Fruit fly (Drosophila melanogaster) whole organism, prepupa: ENCODE results near the gene Inx7.

Experiments
- CG10631 ChIP-seq: fragments of 200-800 bp; sonication (Bioruptor generic); optimal IDR thresholded peaks from 2 replicates; lab custom pipeline; 2016; ENCODE audit warnings: missing biosample characterization, missing genetic modification characterization
- CG10669 ChIP-seq: fragments of 200-800 bp; sonication (Bioruptor generic); optimal IDR thresholded peaks from 3 replicates; lab custom pipeline; 2018; ENCODE audit warnings: missing biosample characterization, mild to moderate bottlenecking, missing genetic modification characterization, moderate library complexity
- CG11294 ChIP-seq: fragments of 200-800 bp; sonication (Bioruptor generic); IDR thresholded peaks from 2 replicates; pipeline ENCODE4 v1.3.6; 2022; ENCODE audit warnings: missing biosample characterization, missing genetic modification characterization
- CG11902 ChIP-seq: fragments of 200-800 bp; sonication (Bioruptor generic); optimal IDR thresholded peaks from 3 replicates; lab custom pipeline; 2016; ENCODE audit warnings: missing biosample characterization, missing genetic modification characterization
- CG15336 ChIP-seq: fragments of 200-800 bp; sonication (Bioruptor generic); IDR thresholded peaks from 2 replicates; pipeline ENCODE4 v1.3.6; 2022; ENCODE audit warnings: missing biosample characterization, missing genetic modification characterization
- CG1621 ChIP-seq: fragments of 200-800 bp; sonication (Bioruptor generic); optimal IDR thresholded peaks from 3 replicates; lab custom pipeline; 2018; ENCODE audit warnings: missing biosample characterization, mild to moderate bottlenecking, missing genetic modification characterization
- CG16779 ChIP-seq: fragments of 200-800 bp; sonication (Bioruptor generic); optimal IDR thresholded peaks from 3 replicates; lab custom pipeline; 2017; ENCODE audit warnings: missing biosample characterization, mild to moderate bottlenecking, missing genetic modification characterization
- CG3032 ChIP-seq: fragments of 200-800 bp; optimal IDR thresholded peaks from 2 replicates; lab custom pipeline; 2019; ENCODE audit warnings: missing biosample characterization, mild to moderate bottlenecking, missing genetic modification characterization, moderate library complexity
- CG31627 ChIP-seq: fragments of 200-800 bp; sonication (Bioruptor generic); optimal IDR thresholded peaks from 3 replicates; lab custom pipeline; 2016; ENCODE audit warnings: missing biosample characterization, missing genetic modification characterization
- CG32006 ChIP-seq: fragments of 200-800 bp; sonication (Bioruptor generic); optimal IDR thresholded peaks from 3 replicates; lab custom pipeline; 2017; ENCODE audit warnings: missing biosample characterization, mild to moderate bottlenecking, missing genetic modification characterization
- CG34406 ChIP-seq: fragments of 200-800 bp; sonication (Bioruptor generic); optimal IDR thresholded peaks from 3 replicates; lab custom pipeline; 2016; ENCODE audit warnings: missing biosample characterization, missing genetic modification characterization
- CG4318 ChIP-seq: fragments of 200-800 bp; sonication (Bioruptor generic); optimal IDR thresholded peaks from 3 replicates; lab custom pipeline; 2017; ENCODE audit warnings: missing biosample characterization, mild to moderate bottlenecking, missing genetic modification characterization
- CG6163 ChIP-seq: fragments of 200-800 bp; sonication (Bioruptor generic); IDR thresholded peaks from 3 replicates; pipeline ENCODE4 v1.3.6; 2022; ENCODE audit warnings: missing biosample characterization, missing genetic modification characterization
- CG6276 ChIP-seq: fragments of 200-800 bp; sonication (Bioruptor generic); optimal IDR thresholded peaks from 2 replicates; lab custom pipeline; 2017; ENCODE audit warnings: missing biosample characterization, mild to moderate bottlenecking, missing genetic modification characterization
- CG6808 ChIP-seq: fragments of 200-800 bp; sonication (Bioruptor generic); optimal IDR thresholded peaks from 3 replicates; lab custom pipeline; 2017; ENCODE audit warnings: missing biosample characterization, missing genetic modification characterization, mild to moderate bottlenecking, moderate library complexity, missing genetic modification reagents
- CG6854 ChIP-seq: fragments of 200-800 bp; sonication (Bioruptor generic); optimal IDR thresholded peaks from 2 replicates; lab custom pipeline; 2017; ENCODE audit warnings: missing biosample characterization, mild to moderate bottlenecking, missing genetic modification characterization
- CG7368 ChIP-seq: fragments of 200-800 bp; sonication (Bioruptor generic); optimal IDR thresholded peaks from 3 replicates; lab custom pipeline; 2016; ENCODE audit warnings: missing biosample characterization, missing genetic modification characterization
- CG8119 ChIP-seq: fragments of 200-800 bp; sonication (Bioruptor generic); IDR thresholded peaks from 3 replicates; pipeline ENCODE4 v1.3.6; 2022; ENCODE audit warnings: missing biosample characterization, missing genetic modification characterization
- CG8319 ChIP-seq: fragments of 200-800 bp; sonication (Bioruptor generic); optimal IDR thresholded peaks from 3 replicates; lab custom pipeline; 2016; ENCODE audit warnings: missing biosample characterization, missing genetic modification characterization
- CG8632 ChIP-seq: fragments of 200-800 bp; sonication (Bioruptor generic); optimal IDR thresholded peaks from 3 replicates; lab custom pipeline; 2016; ENCODE audit warnings: missing biosample characterization, missing genetic modification characterization
- Eip78C ChIP-seq: fragments of 200-800 bp; sonication (Bioruptor generic); peaks from one replicate; lab custom pipeline; 2016; ENCODE audit warnings: missing biosample characterization, missing genetic modification characterization
- Eip93F ChIP-seq: fragments of 200-800 bp; sonication (Bioruptor generic); optimal IDR thresholded peaks from 2 replicates; lab custom pipeline; 2016; ENCODE audit warnings: missing biosample characterization, mild to moderate bottlenecking, missing genetic modification characterization
- Ets21C ChIP-seq: fragments of 200-800 bp; sonication (Bioruptor generic); optimal IDR thresholded peaks from 3 replicates; lab custom pipeline; 2016; ENCODE audit warnings: missing biosample characterization, missing genetic modification characterization
- Ets96B ChIP-seq: fragments of 200-800 bp; optimal IDR thresholded peaks from 2 replicates; lab custom pipeline; 2019; ENCODE audit warnings: missing biosample characterization, mild to moderate bottlenecking, missing genetic modification characterization, moderate library complexity
- Hr38 ChIP-seq: sonication (Bioruptor generic); optimal IDR thresholded peaks from 2 replicates; lab custom pipeline; 2016; ENCODE audit warnings: missing biosample characterization, missing genetic modification characterization
- Hr39 ChIP-seq: fragments of 200-800 bp; sonication (Bioruptor generic); optimal IDR thresholded peaks from 2 replicates; lab custom pipeline; 2016; ENCODE audit warnings: missing biosample characterization, missing genetic modification characterization
- Hr4 ChIP-seq: fragments of 200-800 bp; sonication (Bioruptor generic); optimal IDR thresholded peaks from 3 replicates; lab custom pipeline; 2016; ENCODE audit warnings: missing biosample characterization, missing genetic modification characterization
- Lpt ChIP-seq: fragments of 200-800 bp; sonication (Bioruptor generic); optimal IDR thresholded peaks from 3 replicates; lab custom pipeline; 2016; ENCODE audit warnings: missing biosample characterization, missing genetic modification characterization
- Met ChIP-seq: fragments of 200-800 bp; sonication (Bioruptor generic); optimal IDR thresholded peaks from 3 replicates; lab custom pipeline; 2016; ENCODE audit warnings: missing biosample characterization, missing genetic modification characterization
- Sox102F ChIP-seq: fragments of 200-800 bp; sonication (Bioruptor generic); optimal IDR thresholded peaks from 2 replicates; lab custom pipeline; 2016; ENCODE audit warnings: missing biosample characterization, mild to moderate bottlenecking, missing genetic modification characterization
- cyc ChIP-seq: fragments of 200-800 bp; sonication (Bioruptor generic); optimal IDR thresholded peaks from 3 replicates; lab custom pipeline; 2016; ENCODE audit warnings: missing biosample characterization, missing genetic modification characterization
- dac ChIP-seq: fragments of 200-800 bp; sonication (Bioruptor generic); optimal IDR thresholded peaks from 2 replicates; lab custom pipeline; 2017; ENCODE audit warnings: missing biosample characterization, mild to moderate bottlenecking, missing genetic modification characterization
- dsx ChIP-seq: fragments of 200-800 bp; optimal IDR thresholded peaks from 3 replicates; lab custom pipeline; 2019; ENCODE audit warnings: missing biosample characterization, mild to moderate bottlenecking, missing genetic modification characterization, moderate library complexity; ENCODE audit not compliant: poor library complexity, severe bottlenecking
- eg ChIP-seq: fragments of 200-800 bp; sonication (Bioruptor generic); IDR thresholded peaks from 3 replicates; pipeline ENCODE4 v1.3.6; 2022; ENCODE audit warnings: missing biosample characterization, missing genetic modification characterization
- esn ChIP-seq: fragments of 200-800 bp; sonication (Bioruptor generic); optimal IDR thresholded peaks from 2 replicates; lab custom pipeline; 2016; ENCODE audit warnings: missing biosample characterization, mild to moderate bottlenecking, missing genetic modification characterization, moderate library complexity
- fd59A ChIP-seq: fragments of 200-800 bp; sonication (Bioruptor generic); optimal IDR thresholded peaks from 2 replicates; lab custom pipeline; 2017; ENCODE audit warnings: missing biosample characterization, mild to moderate bottlenecking, missing genetic modification characterization, missing genetic modification reagents
- fd85E ChIP-seq: fragments of 200-800 bp; sonication (Bioruptor generic); optimal IDR thresholded peaks from 3 replicates; lab custom pipeline; 2016; ENCODE audit warnings: missing biosample characterization, missing genetic modification characterization
- fkh ChIP-seq: fragments of 200-800 bp; sonication (Bioruptor generic); optimal IDR thresholded peaks from 3 replicates; lab custom pipeline; 2017; ENCODE audit warnings: missing biosample characterization, mild to moderate bottlenecking, missing genetic modification characterization, moderate library complexity
- lz ChIP-seq: fragments of 200-800 bp; sonication (Bioruptor generic); optimal IDR thresholded peaks from 3 replicates; lab custom pipeline; 2016; ENCODE audit warnings: missing biosample characterization, missing genetic modification characterization
- net ChIP-seq: fragments of 200-800 bp; sonication (Bioruptor generic); optimal IDR thresholded peaks from 3 replicates; lab custom pipeline; 2016; ENCODE audit warnings: missing biosample characterization, missing genetic modification characterization
- pdm3 ChIP-seq: fragments of 200-800 bp; sonication (Bioruptor generic); optimal IDR thresholded peaks from 3 replicates; lab custom pipeline; 2016; ENCODE audit warnings: missing biosample characterization, missing genetic modification characterization
- salr ChIP-seq, 2 experiments: fragments of 200-800 bp; sonication (Bioruptor generic); optimal IDR thresholded peaks; 3 replicates each; lab custom pipeline; 2016 to 2018; ENCODE audit warnings: missing biosample characterization in 2 of 2, missing genetic modification characterization in 2 of 2, mild to moderate bottlenecking in 1 of 2
- ss ChIP-seq, 2 experiments: fragments of 200-800 bp; sonication (Bioruptor generic); optimal IDR thresholded peaks; 2 replicates in 1 of 2; 3 replicates in 1 of 2; lab custom pipeline; 2017 to 2018; ENCODE audit warnings: mild to moderate bottlenecking in 2 of 2, missing biosample characterization in 2 of 2, missing genetic modification characterization in 2 of 2, moderate library complexity in 1 of 2
- topi ChIP-seq: fragments of 200-800 bp; sonication (Bioruptor generic); optimal IDR thresholded peaks from 3 replicates; lab custom pipeline; 2016; ENCODE audit warnings: missing biosample characterization, missing genetic modification characterization
- vri ChIP-seq: fragments of 200-800 bp; sonication (Bioruptor generic); optimal IDR thresholded peaks from 3 replicates; lab custom pipeline; 2016; ENCODE audit warnings: missing biosample characterization, mild to moderate bottlenecking, missing genetic modification characterization

The Inx7 gene

dm6 chrX:7008102-7009087, 15.0 kb upstream of the Inx7 start (continued):
- TF ChIP-seq vri (GFP tag; lab: Kevin White, UChicago) (peak; percentile 45), Hr4 (peak; percentile 76), CG8319 (no peak), CG8632 (GFP tag; lab: Kevin White, UChicago) (peak; percentile 60), Hr38 (no peak), lz (peak; percentile 73), Met (GFP tag; lab: Kevin White, UChicago) (peak; percentile 78), CG10669 (GFP tag; lab: Kevin White, UChicago) (peak; percentile 75), Hr39 (peak; percentile 56), cyc (GFP tag; lab: Kevin White, UChicago) (peak; percentile 61), CG15336 (GFP tag; lab: Robert Waterston, UW) (peak; percentile 81), CG6276 (peak; percentile 68), dsx (GFP tag; lab: Kevin White, UChicago) (peak; percentile 49), fd85E (GFP tag; lab: Kevin White, UChicago) (no peak), CG10631 (GFP tag; lab: Kevin White, UChicago) (peak; percentile 67), CG16779 (tag; lab: Kevin White, UChicago) (peak; percentile 26), net (GFP tag; lab: Kevin White, UChicago) (peak; percentile 62), CG8119 (GFP tag; lab: Robert Waterston, UW) (peak; percentile 79), fd59A (GFP tag; lab: Kevin White, UChicago) (peak; percentile 70), CG31627 (GFP tag; lab: Kevin White, UChicago) (peak; percentile 37), CG7368 (GFP tag; lab: Kevin White, UChicago) (peak; percentile 45), eg (GFP tag; lab: Robert Waterston, UW) (peak; percentile 78), salr (GFP tag; optimal IDR thresholded peaks at IDR 0.05; lab: Kevin White, UChicago) (peak in 1 of 2 experiments; percentile 47), Lpt (peak; percentile 61), CG3032 (peak; percentile 93), pdm3 (GFP tag; lab: Kevin White, UChicago) (peak; percentile 75), CG32006 (GFP tag; lab: Kevin White, UChicago) (peak; percentile 73), CG6854 (GFP tag; lab: Kevin White, UChicago) (peak; percentile 48), CG4318 (GFP tag; lab: Kevin White, UChicago) (peak; percentile 18)
- TF ChIP-seq, all 60 proteins: peak for 53

DNA sequence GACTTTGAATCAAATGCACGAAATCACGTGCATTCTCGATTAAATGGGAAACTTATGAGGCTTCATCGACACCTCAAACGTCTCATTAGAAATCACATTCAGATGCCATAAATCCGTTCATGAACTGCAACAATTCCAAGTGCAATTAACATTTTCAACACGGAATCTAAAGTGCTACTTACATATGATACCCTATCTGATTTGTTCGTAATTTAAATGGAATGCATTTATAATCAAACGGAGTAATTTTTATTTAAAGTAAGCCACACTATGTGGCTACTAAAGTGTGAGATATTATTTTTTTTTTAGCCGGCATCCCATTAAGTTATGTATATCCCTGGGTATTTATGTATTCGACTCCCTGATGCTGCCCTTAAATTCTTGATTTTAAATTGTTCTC, 14.3 kb upstream of the Inx7 start:
- TF ChIP-seq Lpt (no peak), Eip78C (peak; percentile 76), CG31627 (GFP tag; lab: Kevin White, UChicago) (peak; percentile 19), net (GFP tag; lab: Kevin White, UChicago) (peak; percentile 0), CG11902 (GFP tag; lab: Kevin White, UChicago) (no peak), Eip93F (no peak), Sox102F (GFP tag; lab: Kevin White, UChicago) (peak; percentile 30), Ets96B (no peak), Ets21C (no peak), CG1621 (tag; lab: Kevin White, UChicago) (no peak), ss (GFP tag; optimal IDR thresholded peaks at IDR 0.05; lab: Kevin White, UChicago) (no peak), Hr39 (peak; percentile 19), CG3032 (peak; percentile 27), Hr38 (no peak), esn (GFP tag; lab: Kevin White, UChicago) (peak; percentile 49), Met (GFP tag; lab: Kevin White, UChicago) (peak; percentile 51), CG32006 (GFP tag; lab: Kevin White, UChicago) (no peak), fkh (GFP tag; lab: Kevin White, UChicago) (no peak), CG11294 (GFP tag; lab: Robert Waterston, UW) (no peak), CG34406 (GFP tag; lab: Kevin White, UChicago) (peak; percentile 6), dac (GFP tag; lab: Kevin White, UChicago) (no peak), CG16779 (tag; lab: Kevin White, UChicago) (no peak), topi (GFP tag; lab: Kevin White, UChicago) (peak; percentile 37), CG6808 (GFP tag; lab: Kevin White, UChicago) (no peak), vri (GFP tag; lab: Kevin White, UChicago) (peak; percentile 12), CG10631 (GFP tag; lab: Kevin White, UChicago) (peak; percentile 24), CG8119 (GFP tag; lab: Robert Waterston, UW) (no peak), CG15336 (GFP tag; lab: Robert Waterston, UW) (no peak), CG8632 (GFP tag; lab: Kevin White, UChicago) (no peak), cyc (GFP tag; lab: Kevin White, UChicago) (no peak), Hr4 (no peak), pdm3 (GFP tag; lab: Kevin White, UChicago) (peak; percentile 37), CG6163 (GFP tag; lab: Robert Waterston, UW) (peak; percentile 19; the same call in 1 of the 3 replicates)
